Worm (Caenorhabditis elegans) whole organism, L2 larva: Measurements from ENCODE around the gene F55F10.3.
A peak's percentile ranks its signal among the peaks of the same experiment; 100 is the strongest.

Source experiments
- C34F6.9 ChIP-seq: fragments of 150-350 bp; optimal IDR thresholded peaks from 2 replicates; lab custom pipeline; 2014; ENCODE audit warnings: missing biosample characterization, missing genetic modification characterization
- F13H6.1 ChIP-seq: sonication (generic microtip); optimal IDR thresholded peaks from 2 replicates; lab custom pipeline; 2016; ENCODE audit warnings: missing genetic modification characterization, missing compliant biosample characterization
- Y55F3AM.14 ChIP-seq: fragments of 200-800 bp; sonication (Bioruptor generic); optimal IDR thresholded peaks from 2 replicates; lab custom pipeline; 2018; ENCODE audit warnings: mild to moderate bottlenecking, missing genetic modification characterization, missing compliant biosample characterization
- alr-1 ChIP-seq: fragments of 150-350 bp; optimal IDR thresholded peaks from 2 replicates; lab custom pipeline; 2014; ENCODE audit warnings: missing biosample characterization, missing genetic modification characterization
- aly-2 ChIP-seq: fragments of 150-350 bp; optimal IDR thresholded peaks from 2 replicates; lab custom pipeline; 2014; ENCODE audit warnings: missing biosample characterization, missing genetic modification characterization
- ama-1 ChIP-seq: fragments of 150-350 bp; optimal IDR thresholded peaks from 2 replicates; lab custom pipeline; 2018; ENCODE audit warnings: inconsistent platforms
- blmp-1 ChIP-seq: sonication (generic microtip); optimal IDR thresholded peaks from 2 replicates; lab custom pipeline; 2017; ENCODE audit warnings: missing genetic modification characterization, mild to moderate bottlenecking, missing compliant biosample characterization, antibody characterized with exemption, moderate library complexity; ENCODE audit not compliant: insufficient read depth
- ceh-16 ChIP-seq: fragments of 150-350 bp; optimal IDR thresholded peaks from 2 replicates; lab custom pipeline; 2014; ENCODE audit warnings: missing biosample characterization, missing genetic modification characterization
- ceh-82 ChIP-seq: fragments of 150-350 bp; optimal IDR thresholded peaks from 2 replicates; lab custom pipeline; 2014; ENCODE audit warnings: missing biosample characterization, missing genetic modification characterization
- crh-2 ChIP-seq: sonication (generic microtip); optimal IDR thresholded peaks from 2 replicates; lab custom pipeline; 2017; ENCODE audit warnings: missing biosample characterization, missing genetic modification characterization
- dmd-4 ChIP-seq: sonication (generic microtip); optimal IDR thresholded peaks from 2 replicates; lab custom pipeline; 2017; ENCODE audit warnings: missing biosample characterization, missing genetic modification characterization
- egl-27 ChIP-seq: sonication (generic microtip); optimal IDR thresholded peaks from 3 replicates; lab custom pipeline; 2017; ENCODE audit warnings: missing biosample characterization, missing genetic modification reagents, missing genetic modification characterization
- elt-1 ChIP-seq: fragments of 150-350 bp; optimal IDR thresholded peaks from 2 replicates; lab custom pipeline; 2014; ENCODE audit warnings: missing biosample characterization, missing genetic modification characterization
- elt-3 ChIP-seq: sonication (generic microtip); optimal IDR thresholded peaks from 2 replicates; lab custom pipeline; 2017; ENCODE audit warnings: missing biosample characterization, missing genetic modification characterization
- fos-1 ChIP-seq: fragments of 150-350 bp; optimal IDR thresholded peaks from 2 replicates; lab custom pipeline; 2014; ENCODE audit warnings: missing biosample characterization, missing genetic modification characterization
- gmeb-1 ChIP-seq: fragments of 150-350 bp; optimal IDR thresholded peaks from 2 replicates; lab custom pipeline; 2014; ENCODE audit warnings: missing biosample characterization, missing genetic modification characterization
- lin-11 ChIP-seq: fragments of 150-350 bp; sonication (generic microtip); optimal IDR thresholded peaks from 2 replicates; lab custom pipeline; 2014; ENCODE audit warnings: missing biosample characterization, missing genetic modification characterization, inconsistent platforms, mixed read lengths
- lin-13 ChIP-seq: fragments of 150-350 bp; optimal IDR thresholded peaks from 2 replicates; lab custom pipeline; 2014; ENCODE audit warnings: missing biosample characterization, missing genetic modification reagents, missing genetic modification characterization
- lin-39 ChIP-seq: fragments of 150-350 bp; optimal IDR thresholded peaks from 2 replicates; lab custom pipeline; 2014; ENCODE audit warnings: missing biosample characterization, missing genetic modification reagents, missing genetic modification characterization
- lsy-2 ChIP-seq, 2 experiments: fragments of 150-350 bp in 1 of 2; sonication (generic microtip) in 1 of 2; optimal IDR thresholded peaks; 2 replicates each; lab custom pipeline; 2014 to 2017; ENCODE audit warnings: missing biosample characterization in 2 of 2, missing genetic modification characterization in 2 of 2
- mab-5 ChIP-seq: fragments of 150-350 bp; optimal IDR thresholded peaks from 2 replicates; lab custom pipeline; 2014; ENCODE audit warnings: missing biosample characterization, missing genetic modification characterization
- mbf-1 ChIP-seq: sonication (generic microtip); optimal IDR thresholded peaks from 2 replicates; lab custom pipeline; 2017; ENCODE audit warnings: missing biosample characterization, missing genetic modification characterization
- mdl-1 ChIP-seq, 2 experiments: fragments of 150-350 bp in 1 of 2; sonication (generic microtip) in 1 of 2; optimal IDR thresholded peaks; 2 replicates each; lab custom pipeline; 2017; ENCODE audit warnings: missing biosample characterization in 2 of 2, missing genetic modification characterization in 2 of 2
- nhr-12 ChIP-seq: fragments of 150-350 bp; optimal IDR thresholded peaks from 2 replicates; lab custom pipeline; 2014; ENCODE audit warnings: missing biosample characterization, missing genetic modification characterization
- nhr-129 ChIP-seq: fragments of 150-350 bp; optimal IDR thresholded peaks from 2 replicates; lab custom pipeline; 2014; ENCODE audit warnings: missing biosample characterization, missing genetic modification characterization
- nhr-21 ChIP-seq: fragments of 150-350 bp; optimal IDR thresholded peaks from 2 replicates; lab custom pipeline; 2014; ENCODE audit warnings: missing biosample characterization, missing genetic modification characterization
- nhr-23 ChIP-seq: fragments of 150-350 bp; optimal IDR thresholded peaks from 2 replicates; lab custom pipeline; 2014; ENCODE audit warnings: missing biosample characterization, missing genetic modification reagents, missing genetic modification characterization
- nhr-237 ChIP-seq: fragments of 150-350 bp; optimal IDR thresholded peaks from 2 replicates; lab custom pipeline; 2014; ENCODE audit warnings: missing biosample characterization, missing genetic modification characterization
- nhr-25 ChIP-seq: fragments of 150-350 bp; sonication (generic microtip); optimal IDR thresholded peaks from 3 replicates; lab custom pipeline; 2014; ENCODE audit warnings: missing biosample characterization, missing genetic modification characterization
- nhr-6 ChIP-seq: fragments of 150-350 bp; optimal IDR thresholded peaks from 2 replicates; lab custom pipeline; 2014; ENCODE audit warnings: missing biosample characterization, missing genetic modification characterization
- nhr-77 ChIP-seq: fragments of 150-350 bp; optimal IDR thresholded peaks from 2 replicates; lab custom pipeline; 2014; ENCODE audit warnings: missing biosample characterization, missing genetic modification characterization
- peb-1 ChIP-seq: fragments of 150-350 bp; optimal IDR thresholded peaks from 2 replicates; lab custom pipeline; 2014; ENCODE audit warnings: missing biosample characterization, missing genetic modification characterization
- sem-4 ChIP-seq: fragments of 150-350 bp; optimal IDR thresholded peaks from 2 replicates; lab custom pipeline; 2014; ENCODE audit warnings: missing biosample characterization, missing genetic modification reagents, missing genetic modification characterization
- skn-1 ChIP-seq: sonication (generic microtip); optimal IDR thresholded peaks from 2 replicates; lab custom pipeline; 2017; ENCODE audit warnings: missing biosample characterization, missing genetic modification characterization
- sma-3 ChIP-seq: sonication (generic microtip); optimal IDR thresholded peaks from 2 replicates; lab custom pipeline; 2016; ENCODE audit warnings: missing genetic modification reagents, missing genetic modification characterization, missing compliant biosample characterization
- unc-55 ChIP-seq: fragments of 150-350 bp; sonication (generic microtip); optimal IDR thresholded peaks from 3 replicates; lab custom pipeline; 2014; ENCODE audit warnings: missing biosample characterization, missing genetic modification reagents, missing genetic modification characterization
- unc-62 ChIP-seq: fragments of 150-350 bp; optimal IDR thresholded peaks from 2 replicates; lab custom pipeline; 2014; ENCODE audit warnings: missing biosample characterization, missing genetic modification reagents, missing genetic modification characterization
- zag-1 ChIP-seq: fragments of 150-350 bp; optimal IDR thresholded peaks from 2 replicates; lab custom pipeline; 2014; ENCODE audit warnings: missing biosample characterization, missing genetic modification characterization
- ztf-11 ChIP-seq: sonication (generic microtip); optimal IDR thresholded peaks from 2 replicates; lab custom pipeline; 2017; ENCODE audit warnings: missing biosample characterization, missing genetic modification characterization
- ztf-4 ChIP-seq: fragments of 150-350 bp; optimal IDR thresholded peaks from 2 replicates; lab custom pipeline; 2014; ENCODE audit warnings: missing biosample characterization, missing genetic modification characterization

F55F10.3 gene

ce11 chrIV:4393488-4393887, 33.7 kb downstream of the F55F10.3 start:
- TF ChIP-seq mab-5 (tag; lab: Kevin White, UChicago): no peak

DNA sequence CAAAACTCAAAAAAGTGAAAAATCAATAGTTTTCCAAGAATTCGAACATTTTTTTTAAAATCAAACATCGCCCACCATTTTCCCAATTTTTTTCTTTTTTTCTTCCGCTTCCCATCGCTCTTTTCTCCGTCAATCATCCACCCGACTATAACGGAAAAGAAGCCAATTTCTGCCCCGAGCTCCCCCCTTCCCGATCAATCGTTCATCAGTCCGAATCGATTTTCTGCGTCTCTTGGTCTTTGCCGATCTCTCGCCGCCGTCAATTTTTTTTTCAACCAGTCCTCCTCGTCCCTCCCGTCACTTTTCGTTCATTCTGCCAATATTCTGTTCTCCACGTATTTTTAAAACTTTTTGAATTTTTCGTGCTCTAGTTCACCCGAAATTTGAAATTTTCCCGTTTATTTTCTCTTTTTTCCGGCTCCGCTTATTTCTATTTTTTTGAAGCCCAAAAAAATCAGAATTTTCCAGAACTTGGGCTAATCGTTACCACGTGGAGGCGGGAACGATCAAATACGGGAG, 34.2 kb downstream of the F55F10.3 start, which contains the start of gene ell-1:
Gene ell-1 (plus strand): TSS at position 469 of the 519 bp plus-strand sequence.
- TF ChIP-seq ceh-82: no peak
- no peak for TF ChIP-seq blmp-1 (tag; lab: Kevin White, UChicago)
- no peak for TF ChIP-seq ztf-11
- TF ChIP-seq F13H6.1 (tag; lab: Kevin White, UChicago): no peak
- no peak for TF ChIP-seq crh-2
- TF ChIP-seq ama-1 (lab: Kevin White, UChicago): no peak
- TF ChIP-seq lin-11 (tag; lab: Kevin White, UChicago): no peak
- no peak for TF ChIP-seq fos-1 (tag; lab: Kevin White, UChicago)
- TF ChIP-seq lin-39: no peak
- no peak for TF ChIP-seq unc-62 (GFP tag; lab: Kevin White, UChicago)
- no peak for TF ChIP-seq mbf-1 (tag; lab: Kevin White, UChicago)
- no peak for TF ChIP-seq gmeb-1 (tag; lab: Kevin White, UChicago)
- no peak for TF ChIP-seq alr-1
- no peak for TF ChIP-seq mab-5 (tag; lab: Kevin White, UChicago)

DNA sequence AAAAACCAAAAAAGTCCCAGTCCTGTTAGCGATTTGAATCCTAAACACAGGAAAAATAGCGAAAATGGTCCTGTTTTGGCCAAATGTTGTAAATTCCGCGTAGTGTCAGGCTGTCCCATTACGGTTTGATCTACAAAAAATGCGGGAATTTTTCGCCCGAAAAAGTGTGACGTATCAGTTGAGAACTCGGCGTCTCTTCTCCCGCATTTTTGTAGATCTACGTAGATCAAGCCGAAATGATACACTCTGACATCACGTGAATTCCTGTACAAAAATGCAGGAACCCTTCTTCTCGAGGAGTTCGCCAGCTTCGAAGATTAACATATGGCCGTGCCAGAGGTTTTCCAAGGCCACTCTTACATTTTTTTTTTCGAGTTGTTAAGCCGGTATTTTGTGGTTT, 35.8 kb downstream of the F55F10.3 start:
- no peak for TF ChIP-seq alr-1
- no peak for TF ChIP-seq peb-1 (tag; lab: Kevin White, UChicago)
- TF ChIP-seq elt-3 (tag; lab: Kevin White, UChicago): no peak
- TF ChIP-seq mdl-1 (tag; optimal IDR thresholded peaks at IDR 0.05; lab: Kevin White, UChicago): no peak
- TF ChIP-seq gmeb-1 (tag; lab: Kevin White, UChicago): no peak
- TF ChIP-seq ztf-11: no peak
- TF ChIP-seq nhr-21: no peak
- TF ChIP-seq unc-55 (GFP tag; lab: Kevin White, UChicago): no peak
- TF ChIP-seq, all 48 proteins: peak for 0

ce11 chrIV:4396052-4396821, 36.5 kb downstream of the F55F10.3 start:
- no peak for TF ChIP-seq ztf-4 (tag; lab: Kevin White, UChicago)
- TF ChIP-seq unc-55 (GFP tag; lab: Kevin White, UChicago): no peak
- no peak for TF ChIP-seq gmeb-1 (tag; lab: Kevin White, UChicago)
- TF ChIP-seq fos-1 (tag; lab: Kevin White, UChicago): peak; percentile 34
- no peak for TF ChIP-seq nhr-129 (tag; lab: Kevin White, UChicago)
- no peak for TF ChIP-seq mdl-1 (tag; optimal IDR thresholded peaks at IDR 0.05; lab: Kevin White, UChicago)
- TF ChIP-seq unc-62 (GFP tag; lab: Kevin White, UChicago): no peak
- TF ChIP-seq blmp-1 (tag; lab: Kevin White, UChicago): peak; percentile 59
- TF ChIP-seq F13H6.1 (tag; lab: Kevin White, UChicago): no peak
- no peak for TF ChIP-seq C34F6.9 (tag; lab: Kevin White, UChicago)
- no peak for TF ChIP-seq ztf-11
- peak; percentile 38 for TF ChIP-seq nhr-21
- no peak for TF ChIP-seq nhr-23 (tag; lab: Kevin White, UChicago)
- TF ChIP-seq egl-27 (tag; lab: Kevin White, UChicago): no peak
- no peak for TF ChIP-seq ceh-16 (tag; lab: Kevin White, UChicago)
- TF ChIP-seq mab-5 (tag; lab: Kevin White, UChicago): no peak
- no peak for TF ChIP-seq zag-1
- TF ChIP-seq ceh-82: no peak
- TF ChIP-seq aly-2: no peak
- TF ChIP-seq skn-1: no peak
- no peak for TF ChIP-seq Y55F3AM.14 (GFP tag; lab: Kevin White, UChicago)
- no peak for TF ChIP-seq sem-4
- no peak for TF ChIP-seq elt-3 (tag; lab: Kevin White, UChicago)
- no peak for TF ChIP-seq nhr-237 (tag; lab: Kevin White, UChicago)
- peak; percentile 51 for TF ChIP-seq nhr-25 (tag; lab: Kevin White, UChicago)
- no peak for TF ChIP-seq lsy-2 (tag; optimal IDR thresholded peaks at IDR 0.05; lab: Kevin White, UChicago)
- no peak for TF ChIP-seq nhr-12 (tag; lab: Kevin White, UChicago)
- no peak for TF ChIP-seq dmd-4 (tag; lab: Kevin White, UChicago)
- no peak for TF ChIP-seq nhr-77 (tag; lab: Kevin White, UChicago)
- no peak for TF ChIP-seq elt-1 (tag; lab: Kevin White, UChicago)
- no peak for TF ChIP-seq nhr-6 (tag; lab: Kevin White, UChicago)
- no peak for TF ChIP-seq lin-13
- peak; percentile 9 for TF ChIP-seq sma-3 (GFP tag; lab: Kevin White, UChicago)
- TF ChIP-seq lin-11 (tag; lab: Kevin White, UChicago): no peak
- no peak for TF ChIP-seq mbf-1 (tag; lab: Kevin White, UChicago)
